Fruit fly (Drosophila melanogaster): Measurements from ENCODE around the gene Past1.

Past1 gene

DNA sequence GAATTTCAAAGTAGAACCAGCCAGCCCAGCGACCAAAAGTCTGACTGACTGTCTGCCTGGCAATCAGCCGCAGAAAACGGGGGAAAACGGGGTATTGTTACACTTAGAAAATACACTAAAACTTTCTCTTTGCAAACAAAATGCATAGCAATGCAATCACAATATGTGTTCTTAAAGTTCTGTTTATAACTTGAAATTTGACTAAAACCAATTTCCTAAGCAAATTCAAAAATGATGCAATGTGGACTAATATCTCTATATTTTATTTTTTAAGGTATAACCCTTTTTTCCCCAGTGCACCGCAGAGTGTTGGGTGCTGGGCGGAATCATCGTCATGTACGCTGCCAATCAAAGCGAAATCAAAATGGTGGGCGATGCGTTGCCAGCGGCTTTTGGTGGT lies 53.9 kb downstream of the Past1 start (continued):
- TF ChIP-seq Sox102F (GFP tag; optimal IDR thresholded peaks at IDR 0.05) (peak; percentile 46), CG17385 (GFP tag; optimal IDR thresholded peaks at IDR 0.05) (peak; percentile 17), bab2 (GFP tag; optimal IDR thresholded peaks at IDR 0.05) (peak; percentile 21), sisA (GFP tag; IDR thresholded peaks at IDR 0.05) (0 out of 2 replicates have a peak, but pooled peaks have one; percentile 33), gem (tag; optimal IDR thresholded peaks at IDR 0.05) (peak; percentile 65), repo (GFP tag; optimal IDR thresholded peaks at IDR 0.05) (no peak), Hr51 (GFP tag; optimal IDR thresholded peaks at IDR 0.05) (peak in 1 of 2 experiments; percentile 50), Taf1 (GFP tag; IDR thresholded peaks at IDR 0.05) (0 out of 2 replicates have a peak, but pooled peaks have one; percentile 12), nmo (GFP tag; optimal IDR thresholded peaks at IDR 0.05) (peak; percentile 36), tna (GFP tag; IDR thresholded peaks at IDR 0.05; ENCODE audit: partially characterized antibody) (no peak), fd96Cb (tag; optimal IDR thresholded peaks at IDR 0.05) (no peak), ssp (GFP tag; IDR thresholded peaks at IDR 0.05) (no peak), lmd (GFP tag; IDR thresholded peaks at IDR 0.05) (peak; percentile 6; the same call in 1 of the 2 replicates), dmrt99B (tag; optimal IDR thresholded peaks at IDR 0.05) (peak; percentile 54), Rfx (GFP tag; IDR thresholded peaks at IDR 0.05) (peak; percentile 30; the same call in 1 of the 2 replicates), CG1832 (GFP tag; optimal IDR thresholded peaks at IDR 0.05) (no peak), CG11247 (GFP tag; IDR thresholded peaks at IDR 0.05) (0 out of 2 replicates have a peak, but pooled peaks have one; percentile 29), CG2678 (tag; optimal IDR thresholded peaks at IDR 0.05) (peak; percentile 68), Xbp1 (GFP tag; optimal IDR thresholded peaks at IDR 0.05) (peak; percentile 30), CG10462 (GFP tag; optimal IDR thresholded peaks at IDR 0.05) (no peak), mam (GFP tag; optimal IDR thresholded peaks at IDR 0.05) (peak; percentile 7), CG3281 (GFP tag; optimal IDR thresholded peaks at IDR 0.05) (peak; percentile 18), ken (GFP tag; IDR thresholded peaks at IDR 0.05) (0 out of 3 replicates have a peak, but pooled peaks have one; percentile 25), zfh2 (GFP tag; optimal IDR thresholded peaks at IDR 0.05) (no peak), CG6813 (GFP tag; optimal IDR thresholded peaks at IDR 0.05) (peak; percentile 3), Chrac-16 (GFP tag; optimal IDR thresholded peaks at IDR 0.05) (no peak), HLH4C (GFP tag; IDR thresholded peaks at IDR 0.05; ENCODE audit: partially characterized antibody) (no peak), Hsf (GFP tag; optimal IDR thresholded peaks at IDR 0.05) (peak; percentile 18), prd (optimal IDR thresholded peaks at IDR 0.05) (no peak), prd (GFP tag; IDR thresholded peaks at IDR 0.05) (0 out of 3 replicates have a peak, but pooled peaks have one; percentile 17), CG18599 (GFP tag; optimal IDR thresholded peaks at IDR 0.05) (peak; percentile 69), CG2120 (GFP tag; optimal IDR thresholded peaks at IDR 0.05) (peak; percentile 56), eyg (GFP tag; optimal IDR thresholded peaks at IDR 0.05) (no peak), HLH3B (GFP tag; IDR thresholded peaks at IDR 0.05) (peak; percentile 32; the same call in 1 of the 2 replicates), Dad (GFP tag; optimal IDR thresholded peaks at IDR 0.05) (no peak), CG14050 (GFP tag; IDR thresholded peaks at IDR 0.05) (peak; percentile 14; the same call in 1 of the 3 replicates), CG30403 (GFP tag; optimal IDR thresholded peaks at IDR 0.05) (peak; percentile 25), CG12104 (GFP tag; optimal IDR thresholded peaks at IDR 0.05) (no peak), CG9727 (GFP tag; optimal IDR thresholded peaks at IDR 0.05) (peak; percentile 16), CG13424 (tag; optimal IDR thresholded peaks at IDR 0.05) (peak; percentile 19), Abd-B (GFP tag; optimal IDR thresholded peaks at IDR 0.05) (peak; percentile 31), CG11093 (GFP tag; IDR thresholded peaks at IDR 0.05) (no peak), Ptx1 (GFP tag; IDR thresholded peaks at IDR 0.05) (peak; percentile 26; the same call in 1 of the 2 replicates), caup (GFP tag; optimal IDR thresholded peaks at IDR 0.05; ENCODE audit: severe bottlenecking) (peak; percentile 5), cwo (GFP tag; optimal IDR thresholded peaks at IDR 0.05) (peak; percentile 14), CG7839 (tag; optimal IDR thresholded peaks at IDR 0.05) (peak; percentile 51), gcm2 (GFP tag; optimal IDR thresholded peaks at IDR 0.05) (no peak), Meics (GFP tag; optimal IDR thresholded peaks at IDR 0.05) (peak; percentile 31), CG7556 (GFP tag; optimal IDR thresholded peaks at IDR 0.05) (peak; percentile 47), CG11504 (tag; optimal IDR thresholded peaks at IDR 0.05) (peak; percentile 61)

Measured in whole organism, embryonic.